Fruit fly (Drosophila melanogaster) whole organism, embryonic: ENCODE results near the gene CG17572.
A peak's percentile ranks its signal among the peaks of the same experiment; 100 is the strongest.

Experiments
- CG10959 ChIP-seq: fragments of 200-800 bp; sonication (Bioruptor generic); IDR thresholded peaks from 2 replicates; pipeline ENCODE4 v1.3.6; 2022; ENCODE audit warnings: missing biosample characterization, missing genetic modification characterization
- CG12659 ChIP-seq: fragments of 200-800 bp; sonication (Bioruptor generic); optimal IDR thresholded peaks from 3 replicates; lab custom pipeline; 2017; ENCODE audit warnings: mild to moderate bottlenecking, missing biosample characterization, missing genetic modification reagents, missing genetic modification characterization
- CG13287 ChIP-seq: fragments of 200-800 bp; sonication (Bioruptor generic); IDR thresholded peaks from 2 replicates; pipeline ENCODE4 v1.3.6; 2022; ENCODE audit warnings: missing biosample characterization, missing genetic modification characterization; ENCODE audit not compliant: partially characterized antibody
- CG17328 ChIP-seq: fragments of 200-800 bp; sonication (Bioruptor generic); IDR thresholded peaks from 2 replicates; pipeline ENCODE4 v1.3.6; 2022; ENCODE audit warnings: missing biosample characterization, missing genetic modification characterization
- CG17359 ChIP-seq: fragments of 200-800 bp; sonication (Bioruptor generic); optimal IDR thresholded peaks from 3 replicates; lab custom pipeline; 2018; ENCODE audit warnings: missing biosample characterization, mild to moderate bottlenecking, missing genetic modification characterization, moderate library complexity
- CG17385 ChIP-seq: fragments of 200-800 bp; sonication (Bioruptor generic); optimal IDR thresholded peaks from 3 replicates; lab custom pipeline; 2018; ENCODE audit warnings: missing biosample characterization, mild to moderate bottlenecking, missing genetic modification characterization
- CG18619 ChIP-seq: fragments of 200-800 bp; sonication (Bioruptor generic); optimal IDR thresholded peaks from 3 replicates; lab custom pipeline; 2017; ENCODE audit warnings: missing biosample characterization, mild to moderate bottlenecking, missing genetic modification characterization
- CG31441 ChIP-seq: fragments of 200-800 bp; sonication (Bioruptor generic); IDR thresholded peaks from 2 replicates; pipeline ENCODE4 v1.3.6; 2022; ENCODE audit warnings: missing biosample characterization, missing genetic modification characterization
- CG32767 ChIP-seq: fragments of 200-800 bp; sonication (Bioruptor generic); IDR thresholded peaks from 2 replicates; pipeline ENCODE4 v1.3.6; 2022; ENCODE audit warnings: missing biosample characterization, missing genetic modification characterization
- CG32772 ChIP-seq: fragments of 200-800 bp; sonication (Bioruptor generic); IDR thresholded peaks from 2 replicates; pipeline ENCODE4 v1.3.6; 2022; ENCODE audit warnings: missing biosample characterization, missing genetic modification characterization
- CG4328 ChIP-seq: fragments of 200-800 bp; sonication (Bioruptor generic); optimal IDR thresholded peaks from 3 replicates; lab custom pipeline; 2017; ENCODE audit warnings: missing biosample characterization, missing genetic modification reagents, missing genetic modification characterization
- CG6689 ChIP-seq: fragments of 200-800 bp; sonication (Bioruptor generic); IDR thresholded peaks from 2 replicates; pipeline ENCODE4 v1.3.6; 2022; ENCODE audit warnings: missing biosample characterization, missing genetic modification characterization
- CG7372 ChIP-seq: fragments of 200-800 bp; sonication (Bioruptor generic); IDR thresholded peaks from 2 replicates; pipeline ENCODE4 v1.3.6; 2022; ENCODE audit warnings: missing biosample characterization, missing genetic modification characterization
- CG8944 ChIP-seq: fragments of 200-800 bp; sonication (Bioruptor generic); optimal IDR thresholded peaks from 3 replicates; lab custom pipeline; 2016; ENCODE audit warnings: missing biosample characterization, missing genetic modification characterization
- CG9609 ChIP-seq: fragments of 200-800 bp; sonication (Bioruptor generic); optimal IDR thresholded peaks from 3 replicates; lab custom pipeline; 2016; ENCODE audit warnings: missing biosample characterization, missing genetic modification characterization
- Chrac-16 ChIP-seq: fragments of 200-800 bp; sonication (Bioruptor generic); optimal IDR thresholded peaks from 3 replicates; lab custom pipeline; 2016; ENCODE audit warnings: missing biosample characterization, missing genetic modification characterization
- CkIIα-i1 ChIP-seq: fragments of 200-800 bp; sonication (Bioruptor generic); IDR thresholded peaks from 2 replicates; pipeline ENCODE4 v1.3.6; 2022; ENCODE audit warnings: missing biosample characterization, missing genetic modification characterization
- Doc2 ChIP-seq: fragments of 200-800 bp; sonication (Bioruptor generic); IDR thresholded peaks from 2 replicates; pipeline ENCODE4 v1.3.6; 2022; ENCODE audit warnings: missing biosample characterization, missing genetic modification characterization
- Dp ChIP-seq: fragments of 200-800 bp; sonication (Bioruptor generic); optimal IDR thresholded peaks from 2 replicates; lab custom pipeline; 2018; ENCODE audit warnings: missing biosample characterization, mild to moderate bottlenecking, missing genetic modification characterization, moderate library complexity
- ERR ChIP-seq: fragments of 200-800 bp; sonication (Bioruptor generic); optimal IDR thresholded peaks from 2 replicates; lab custom pipeline; 2016; ENCODE audit warnings: missing biosample characterization, missing genetic modification characterization
- H15 ChIP-seq: fragments of 200-800 bp; sonication (Bioruptor generic); IDR thresholded peaks from 3 replicates; pipeline ENCODE4 v1.3.6; 2022; ENCODE audit warnings: missing biosample characterization, missing genetic modification characterization
- HLH54F ChIP-seq: fragments of 200-800 bp; sonication (Bioruptor generic); optimal IDR thresholded peaks from 3 replicates; lab custom pipeline; 2016; ENCODE audit warnings: missing biosample characterization, missing genetic modification characterization
- Hand ChIP-seq: fragments of 200-800 bp; sonication (Bioruptor generic); optimal IDR thresholded peaks from 2 replicates; lab custom pipeline; 2017; ENCODE audit warnings: mild to moderate bottlenecking, missing biosample characterization, missing genetic modification reagents, missing genetic modification characterization
- HmgZ ChIP-seq: fragments of 200-800 bp; sonication (Bioruptor generic); optimal IDR thresholded peaks from 2 replicates; lab custom pipeline; 2018; ENCODE audit warnings: missing biosample characterization, mild to moderate bottlenecking, missing genetic modification characterization
- Jarid2 ChIP-seq: fragments of 200-800 bp; sonication (Bioruptor generic); optimal IDR thresholded peaks from 3 replicates; lab custom pipeline; 2017; ENCODE audit warnings: mild to moderate bottlenecking, missing biosample characterization, missing genetic modification reagents, missing genetic modification characterization
- Lpt ChIP-seq: fragments of >200 bp; optimal IDR thresholded peaks from 2 replicates; lab custom pipeline; 2018; ENCODE audit warnings: missing biosample characterization, missing genetic modification characterization
- NFAT ChIP-seq: fragments of 200-800 bp; sonication (Bioruptor generic); IDR thresholded peaks from 2 replicates; pipeline ENCODE4 v1.3.6; 2022; ENCODE audit warnings: missing biosample characterization, missing genetic modification characterization
- Oli ChIP-seq: fragments of 200-800 bp; sonication (Bioruptor generic); optimal IDR thresholded peaks from 2 replicates; lab custom pipeline; 2018; ENCODE audit warnings: missing biosample characterization, mild to moderate bottlenecking, missing genetic modification characterization, moderate library complexity
- Ptx1 ChIP-seq: fragments of 200-800 bp; sonication (Bioruptor generic); IDR thresholded peaks from 2 replicates; pipeline ENCODE4 v1.3.6; 2022; ENCODE audit warnings: missing biosample characterization, missing genetic modification characterization
- Ravus ChIP-seq: fragments of 200-800 bp; sonication (Bioruptor generic); IDR thresholded peaks from 2 replicates; pipeline ENCODE4 v1.3.6; 2022; ENCODE audit warnings: missing biosample characterization, missing genetic modification characterization
- Rfx ChIP-seq: fragments of 200-800 bp; sonication (Bioruptor generic); IDR thresholded peaks from 2 replicates; pipeline ENCODE4 v1.3.6; 2022; ENCODE audit warnings: missing biosample characterization, missing genetic modification characterization
- Taf1 ChIP-seq: fragments of 200-800 bp; sonication (Bioruptor generic); IDR thresholded peaks from 2 replicates; pipeline ENCODE4 v1.3.6; 2022; ENCODE audit warnings: missing biosample characterization, missing genetic modification characterization
- Tbp ChIP-seq: fragments of >200 bp; optimal IDR thresholded peaks from 2 replicates; lab custom pipeline; 2018; ENCODE audit warnings: missing biosample characterization, missing genetic modification characterization
- YL-1 ChIP-seq: fragments of 200-800 bp; sonication (Bioruptor generic); optimal IDR thresholded peaks from 3 replicates; lab custom pipeline; 2017; ENCODE audit warnings: missing biosample characterization, mild to moderate bottlenecking, missing genetic modification characterization
- ab ChIP-seq: fragments of 200-800 bp; sonication (Bioruptor generic); optimal IDR thresholded peaks from 2 replicates; lab custom pipeline; 2016; ENCODE audit warnings: missing biosample characterization, missing genetic modification characterization
- chinmo ChIP-seq: fragments of 200-800 bp; sonication (Bioruptor generic); IDR thresholded peaks from 4 replicates; pipeline ENCODE4 v1.3.6; 2022; ENCODE audit warnings: missing biosample characterization, missing genetic modification characterization; ENCODE audit not compliant: partially characterized antibody
- crol ChIP-seq: fragments of 200-800 bp; sonication (Bioruptor generic); IDR thresholded peaks from 2 replicates; pipeline ENCODE4 v1.3.6; 2022; ENCODE audit warnings: missing biosample characterization, missing genetic modification characterization
- da ChIP-seq: fragments of 200-800 bp; sonication (Bioruptor generic); optimal IDR thresholded peaks from 2 replicates; lab custom pipeline; 2016; ENCODE audit warnings: missing biosample characterization, missing genetic modification characterization
- dysf ChIP-seq: fragments of 200-800 bp; sonication (Bioruptor generic); IDR thresholded peaks from 3 replicates; pipeline ENCODE4 v1.3.6; 2022; ENCODE audit warnings: missing biosample characterization, missing genetic modification characterization
- gro ChIP-seq: fragments of 200-800 bp; sonication (Bioruptor generic); optimal IDR thresholded peaks from 2 replicates; lab custom pipeline; 2016; ENCODE audit warnings: missing biosample characterization, missing genetic modification characterization
- kah ChIP-seq: fragments of 200-800 bp; sonication (Bioruptor generic); optimal IDR thresholded peaks from 2 replicates; lab custom pipeline; 2018; ENCODE audit warnings: missing biosample characterization, mild to moderate bottlenecking, missing genetic modification characterization
- maf-S ChIP-seq: fragments of 200-800 bp; sonication (Bioruptor generic); optimal IDR thresholded peaks from 2 replicates; lab custom pipeline; 2016; ENCODE audit warnings: missing biosample characterization, missing genetic modification characterization
- nom ChIP-seq: fragments of 200-800 bp; sonication (Bioruptor generic); optimal IDR thresholded peaks from 2 replicates; lab custom pipeline; 2017; ENCODE audit warnings: missing biosample characterization, missing genetic modification characterization, mild to moderate bottlenecking, moderate library complexity, missing genetic modification reagents
- pho ChIP-seq: fragments of 200-800 bp; sonication (Bioruptor generic); optimal IDR thresholded peaks from 2 replicates; lab custom pipeline; 2016; ENCODE audit warnings: missing biosample characterization, missing genetic modification characterization
- sens ChIP-seq: fragments of 200-800 bp; sonication (Bioruptor generic); peaks from one replicate; lab custom pipeline; 2016; ENCODE audit warnings: missing biosample characterization, missing genetic modification characterization
- sisA ChIP-seq: fragments of 200-800 bp; sonication (Bioruptor generic); IDR thresholded peaks from 2 replicates; pipeline ENCODE4 v1.3.6; 2022; ENCODE audit warnings: missing biosample characterization, missing genetic modification characterization
- tap ChIP-seq: fragments of 200-800 bp; optimal IDR thresholded peaks from 3 replicates; lab custom pipeline; 2019; ENCODE audit warnings: missing biosample characterization, mild to moderate bottlenecking, missing genetic modification characterization, moderate library complexity
- tio ChIP-seq: fragments of 200-800 bp; sonication (Bioruptor generic); optimal IDR thresholded peaks from 2 replicates; lab custom pipeline; 2017; ENCODE audit warnings: missing biosample characterization, missing genetic modification characterization, inconsistent platforms
- usp ChIP-seq: fragments of >200 bp; optimal IDR thresholded peaks from 2 replicates; lab custom pipeline; 2017; ENCODE audit warnings: missing biosample characterization, missing genetic modification characterization
- vfl ChIP-seq: fragments of 200-800 bp; sonication (Bioruptor generic); optimal IDR thresholded peaks from 2 replicates; lab custom pipeline; 2016; ENCODE audit warnings: missing biosample characterization, missing genetic modification characterization

Gene CG17572

DNA sequence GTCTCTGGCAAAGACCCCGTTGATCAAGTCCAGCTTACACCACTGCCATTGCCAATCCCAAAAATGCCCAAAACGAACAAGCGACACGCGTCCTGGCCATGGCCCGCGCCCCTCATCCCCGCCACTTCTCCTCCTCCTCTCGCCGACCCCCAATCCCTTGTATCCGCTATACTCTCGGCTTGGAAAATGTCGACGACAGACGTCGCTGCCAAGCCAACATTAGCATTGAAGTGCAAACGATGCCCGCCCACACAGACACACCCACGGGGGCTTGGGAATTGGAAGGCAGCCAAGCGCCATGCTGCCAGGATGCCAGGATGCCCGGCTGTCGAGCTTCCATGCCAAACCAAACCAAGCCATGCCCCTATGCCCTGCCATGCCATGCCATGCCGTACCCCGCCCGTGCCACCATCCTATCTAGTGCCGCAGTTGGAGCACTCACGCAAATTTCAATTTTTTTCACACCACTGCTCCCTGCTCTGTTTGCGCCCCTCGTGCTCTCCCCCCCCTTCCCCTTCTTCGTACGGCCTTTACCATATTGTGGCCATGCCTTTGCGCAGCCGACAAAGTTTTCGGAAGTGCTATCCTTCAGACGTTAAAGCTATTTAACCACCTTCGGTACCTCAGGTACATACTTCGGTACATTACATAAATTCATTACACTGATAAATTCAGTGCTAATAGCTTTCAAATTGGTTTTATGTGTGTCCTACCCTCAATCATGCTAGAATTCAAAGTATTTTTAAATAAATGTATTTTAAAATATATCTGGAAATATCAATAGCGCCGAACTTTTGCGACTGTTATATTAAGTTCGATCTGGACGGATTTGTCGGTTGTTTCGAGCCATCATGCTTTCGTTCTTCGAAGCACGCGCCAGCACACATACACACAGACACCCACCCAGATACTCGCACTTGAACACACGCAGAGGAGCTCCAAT, 52.4 kb downstream of the CG17572 start (continued):
- no peak for TF ChIP-seq vfl (GFP tag; lab: Kevin White, UChicago)
- peak; percentile 95 for TF ChIP-seq sens (GFP tag; lab: Kevin White, UChicago)
- peak; percentile 72 for TF ChIP-seq CG17359 (tag; lab: Kevin White, UChicago)
- TF ChIP-seq CG12659 (GFP tag; lab: Kevin White, UChicago), result peak; percentile 85
- TF ChIP-seq CkIIα-i1, result no peak
- TF ChIP-seq Lpt, result no peak
- TF ChIP-seq Jarid2 (GFP tag; lab: Kevin White, UChicago), result peak; percentile 41
- peak; percentile 91 for TF ChIP-seq Hand (GFP tag; lab: Kevin White, UChicago)
- TF ChIP-seq CG9609 (GFP tag; lab: Kevin White, UChicago), result no peak
- TF ChIP-seq Ravus, result no peak
- peak; percentile 81 for TF ChIP-seq Rfx
- TF ChIP-seq CG8944 (GFP tag; lab: Kevin White, UChicago), result no peak
- peak; percentile 64 for TF ChIP-seq tap (tag; lab: Kevin White, UChicago)
- peak; percentile 51 for TF ChIP-seq HLH54F (GFP tag; lab: Kevin White, UChicago)
- TF ChIP-seq maf-S (GFP tag; lab: Kevin White, UChicago), result no peak
- peak; percentile 88 for TF ChIP-seq Oli (tag; lab: Kevin White, UChicago)
- peak; percentile 38 for TF ChIP-seq kah (GFP tag; lab: Kevin White, UChicago)
- TF ChIP-seq CG6689 (GFP tag; lab: Robert Waterston, UW), result peak; percentile 71
- peak; percentile 68 for TF ChIP-seq HmgZ (tag; lab: Kevin White, UChicago)
- TF ChIP-seq CG17328 (GFP tag; lab: Robert Waterston, UW), result peak; percentile 70
- TF ChIP-seq CG7372 (GFP tag; lab: Robert Waterston, UW), result peak; percentile 66
- no peak for TF ChIP-seq da (GFP tag; lab: Kevin White, UChicago)
- TF ChIP-seq CG18619 (GFP tag; lab: Kevin White, UChicago), result peak; percentile 84
- peak; percentile 67 for TF ChIP-seq tio (GFP tag; lab: Kevin White, UChicago)
- TF ChIP-seq Taf1, result peak; percentile 27; the same call in 1 of the 2 replicates
- no peak for TF ChIP-seq usp (GFP tag; lab: Kevin White, UChicago)
- TF ChIP-seq CG13287 (GFP tag; lab: Robert Waterston, UW), result no peak
- peak; percentile 83 for TF ChIP-seq CG17385 (GFP tag; lab: Kevin White, UChicago)
- TF ChIP-seq CG10959 (GFP tag; lab: Robert Waterston, UW), result no peak
- TF ChIP-seq chinmo (GFP tag; lab: Robert Waterston, UW), result 0 out of 4 replicates have a peak, but pooled peaks have one; percentile 51
- TF ChIP-seq dysf (GFP tag; lab: Robert Waterston, UW), result peak; percentile 87
- TF ChIP-seq crol (GFP tag; lab: Robert Waterston, UW), result peak; percentile 91
- 0 out of 2 replicates have a peak, but pooled peaks have one; percentile 21 for TF ChIP-seq NFAT
- peak; percentile 49 for TF ChIP-seq sisA (GFP tag; lab: Robert Waterston, UW)
- TF ChIP-seq ERR (GFP tag; lab: Kevin White, UChicago), result no peak
- peak; percentile 8 for TF ChIP-seq YL-1
- TF ChIP-seq CG32772 (GFP tag; lab: Robert Waterston, UW), result no peak
- peak; percentile 85 for TF ChIP-seq CG31441 (GFP tag; lab: Robert Waterston, UW)
- TF ChIP-seq CG4328 (GFP tag; lab: Kevin White, UChicago), result peak; percentile 55
- TF ChIP-seq nom (GFP tag; lab: Kevin White, UChicago), result peak; percentile 74
- no peak for TF ChIP-seq gro (GFP tag; lab: Kevin White, UChicago)
- peak; percentile 26 for TF ChIP-seq pho (GFP tag; lab: Kevin White, UChicago)
- TF ChIP-seq Doc2 (GFP tag; lab: Robert Waterston, UW), result no peak
- TF ChIP-seq ab (GFP tag; lab: Kevin White, UChicago), result no peak
- TF ChIP-seq Ptx1 (GFP tag; lab: Robert Waterston, UW), result peak; percentile 86
- peak; percentile 74; the same call in 1 of the 2 replicates for TF ChIP-seq CG32767 (GFP tag; lab: Robert Waterston, UW)
- peak; percentile 17; the same call in 1 of the 3 replicates for TF ChIP-seq H15 (GFP tag; lab: Robert Waterston, UW)
- TF ChIP-seq Dp (GFP tag; lab: Kevin White, UChicago), result no peak
- no peak for TF ChIP-seq Tbp (GFP tag; lab: Kevin White, UChicago)
- peak; percentile 63 for TF ChIP-seq Chrac-16 (GFP tag; lab: Kevin White, UChicago)
